Worm (Caenorhabditis elegans) whole organism, L1 larva: ENCODE measurements around the gene oac-20.

ENCODE experiments used
- grh-1 ChIP-seq: fragments of 200-800 bp; sonication (Bioruptor generic); IDR thresholded peaks from 2 replicates; pipeline ENCODE4 v1.3.6; 2022; ENCODE audit warnings: missing genetic modification reagents, missing genetic modification characterization, missing compliant biosample characterization
- nhr-12 ChIP-seq: sonication (generic microtip); optimal IDR thresholded peaks from 2 replicates; lab custom pipeline; 2017; ENCODE audit warnings: missing biosample characterization, missing genetic modification characterization
- nhr-28 ChIP-seq: fragments of 150-350 bp; optimal IDR thresholded peaks from 2 replicates; lab custom pipeline; 2014; ENCODE audit warnings: missing biosample characterization, missing genetic modification characterization
- unc-62 ChIP-seq: fragments of 150-350 bp; optimal IDR thresholded peaks from 2 replicates; lab custom pipeline; 2014; ENCODE audit warnings: missing biosample characterization, missing genetic modification reagents, missing genetic modification characterization
- unc-98 ChIP-seq: fragments of 200-800 bp; sonication (Bioruptor generic); IDR thresholded peaks from 2 replicates; pipeline ENCODE4 v1.3.6; 2022; ENCODE audit warnings: missing genetic modification characterization, missing compliant biosample characterization
- vab-15 ChIP-seq: sonication (generic microtip); optimal IDR thresholded peaks from 2 replicates; lab custom pipeline; 2017; ENCODE audit warnings: missing genotype, mild to moderate bottlenecking, missing genetic modification characterization, missing compliant biosample characterization
- zag-1 ChIP-seq: fragments of 150-350 bp; optimal IDR thresholded peaks from 2 replicates; lab custom pipeline; 2014; ENCODE audit warnings: missing biosample characterization, missing genetic modification characterization

DNA sequence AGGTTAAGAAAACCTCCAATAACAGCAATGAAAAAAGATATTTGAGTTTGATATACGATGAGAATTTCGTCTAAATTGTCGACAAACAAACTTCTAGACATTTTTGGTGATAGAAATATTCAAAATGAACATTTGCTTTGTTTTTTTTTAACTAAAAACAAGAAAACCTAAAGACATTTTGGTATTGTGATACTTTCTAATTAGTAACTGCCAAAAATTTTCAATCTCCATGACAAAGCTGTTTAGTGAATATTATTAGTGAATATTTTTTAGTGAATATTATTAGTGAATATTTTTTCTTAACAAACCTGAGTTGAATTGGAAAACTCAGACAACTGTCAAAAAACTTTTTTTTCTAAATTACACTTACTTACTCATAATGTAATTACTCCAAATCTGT, 38.3 kb upstream of the oac-20 start, which contains the start of gene srw-55:
- TF ChIP-seq zag-1 (tag; lab: Kevin White, UChicago) (no peak), nhr-28 (tag; lab: Kevin White, UChicago) (no peak), nhr-12 (tag; lab: Kevin White, UChicago) (no peak), vab-15 (tag; lab: Kevin White, UChicago) (no peak), unc-62 (no peak), unc-98 (no peak), grh-1 (GFP tag; lab: Robert Waterston, UW) (no peak)
